Worm (Caenorhabditis elegans) whole organism, L1 larva: Measurements from ENCODE around the gene C17E7.12.

Source experiments
- lin-14 ChIP-seq: fragments of 200-800 bp; sonication (Bioruptor generic); optimal IDR thresholded peaks from 2 replicates; lab custom pipeline; 2018; ENCODE audit warnings: mild to moderate bottlenecking, missing genetic modification characterization, moderate library complexity, missing compliant biosample characterization
- ztf-11 ChIP-seq, 2 experiments: sonication (generic microtip); optimal IDR thresholded peaks; 2 replicates each; lab custom pipeline; 2016 to 2017; ENCODE audit warnings: missing genetic modification characterization in 2 of 2, missing biosample characterization in 1 of 2, missing compliant biosample characterization in 1 of 2

ce11 chrV:3868905-3869304 is 22.9 kb downstream of the C17E7.12 start, which contains the start of gene nhr-157:
- TF ChIP-seq lin-14 (no peak), ztf-11 (tag; optimal IDR thresholded peaks at IDR 0.05; lab: Kevin White, UChicago) (no peak)
